Fruit fly (Drosophila melanogaster) whole organism, pupa: ENCODE data around the gene kuz.

ENCODE experiments used
- CG10348 ChIP-seq: fragments of 200-800 bp; sonication (Bioruptor generic); IDR thresholded peaks from 2 replicates; pipeline ENCODE4 v1.3.6; 2022; ENCODE audit warnings: missing biosample characterization, missing genetic modification characterization
- CG12605 ChIP-seq: fragments of 200-800 bp; sonication (Bioruptor generic); IDR thresholded peaks from 2 replicates; pipeline ENCODE4 v1.3.6; 2022; ENCODE audit warnings: missing biosample characterization, missing genetic modification characterization
- CG13204 ChIP-seq: fragments of 200-800 bp; sonication (Bioruptor generic); optimal IDR thresholded peaks from 2 replicates; lab custom pipeline; 2018; ENCODE audit warnings: missing biosample characterization, mild to moderate bottlenecking, missing genetic modification characterization, moderate library complexity
- CG14655 ChIP-seq: fragments of 200-800 bp; sonication (Bioruptor generic); optimal IDR thresholded peaks from 3 replicates; lab custom pipeline; 2017; ENCODE audit warnings: mild to moderate bottlenecking, missing biosample characterization, missing genetic modification reagents, missing genetic modification characterization
- CG15710 ChIP-seq: fragments of 200-800 bp; sonication (Bioruptor generic); optimal IDR thresholded peaks from 2 replicates; lab custom pipeline; 2018; ENCODE audit warnings: missing biosample characterization, mild to moderate bottlenecking, missing genetic modification characterization, moderate library complexity
- CG17806 ChIP-seq: fragments of 200-800 bp; sonication (Bioruptor generic); optimal IDR thresholded peaks from 2 replicates; lab custom pipeline; 2018; ENCODE audit warnings: missing biosample characterization, mild to moderate bottlenecking, missing genetic modification characterization, moderate library complexity
- CG32121 ChIP-seq: fragments of 200-800 bp; sonication (Bioruptor generic); IDR thresholded peaks from 2 replicates; pipeline ENCODE4 v1.3.6; 2022; ENCODE audit warnings: missing biosample characterization, missing genetic modification characterization
- CG34367 ChIP-seq: fragments of 200-800 bp; sonication (Bioruptor generic); optimal IDR thresholded peaks from 2 replicates; lab custom pipeline; 2018; ENCODE audit warnings: missing biosample characterization, mild to moderate bottlenecking, missing genetic modification characterization
- CG4496 ChIP-seq: fragments of 200-800 bp; sonication (Bioruptor generic); IDR thresholded peaks from 3 replicates; pipeline ENCODE4 v1.3.6; 2022; ENCODE audit warnings: missing biosample characterization, missing genetic modification characterization
- CG8159 ChIP-seq: fragments of 200-800 bp; sonication (Bioruptor generic); optimal IDR thresholded peaks from 3 replicates; lab custom pipeline; 2018; ENCODE audit warnings: missing biosample characterization, mild to moderate bottlenecking, missing genetic modification characterization, moderate library complexity
- CG8301 ChIP-seq: fragments of 200-800 bp; sonication (Bioruptor generic); optimal IDR thresholded peaks from 2 replicates; lab custom pipeline; 2018; ENCODE audit warnings: missing biosample characterization, mild to moderate bottlenecking, missing genetic modification characterization
- CG9948 ChIP-seq: fragments of 200-800 bp; sonication (Bioruptor generic); optimal IDR thresholded peaks from 2 replicates; lab custom pipeline; 2018; ENCODE audit warnings: missing biosample characterization, mild to moderate bottlenecking, missing genetic modification characterization, moderate library complexity
- D1 ChIP-seq: fragments of 200-800 bp; sonication (Bioruptor generic); optimal IDR thresholded peaks from 2 replicates; lab custom pipeline; 2018; ENCODE audit warnings: missing biosample characterization, mild to moderate bottlenecking, missing genetic modification characterization, moderate library complexity
- EcR ChIP-seq: fragments of 200-800 bp; sonication (Bioruptor generic); optimal IDR thresholded peaks from 3 replicates; lab custom pipeline; 2019; ENCODE audit warnings: missing biosample characterization, missing genetic modification characterization, mild to moderate bottlenecking, moderate library complexity, missing genetic modification reagents
- Ets98B ChIP-seq: fragments of 200-800 bp; sonication (Bioruptor generic); IDR thresholded peaks from 2 replicates; pipeline ENCODE4 v1.3.6; 2022; ENCODE audit warnings: missing biosample characterization, missing genetic modification characterization
- Pif1A ChIP-seq: fragments of 200-800 bp; sonication (Bioruptor generic); optimal IDR thresholded peaks from 3 replicates; lab custom pipeline; 2016; ENCODE audit warnings: missing biosample characterization, missing genetic modification characterization
- Pif1B ChIP-seq: fragments of 200-800 bp; sonication (Bioruptor generic); optimal IDR thresholded peaks from 3 replicates; lab custom pipeline; 2016; ENCODE audit warnings: missing biosample characterization, missing genetic modification characterization
- Snoo ChIP-seq: fragments of 200-800 bp; sonication (Bioruptor generic); optimal IDR thresholded peaks from 3 replicates; lab custom pipeline; 2017; ENCODE audit warnings: missing biosample characterization, mild to moderate bottlenecking, missing genetic modification characterization, inconsistent platforms
- fd96Ca ChIP-seq: fragments of 200-800 bp; sonication (Bioruptor generic); IDR thresholded peaks from 3 replicates; pipeline ENCODE4 v1.3.6; 2022; ENCODE audit warnings: missing biosample characterization, missing genetic modification characterization
- gl ChIP-seq: fragments of 200-800 bp; sonication (Bioruptor generic); optimal IDR thresholded peaks from 2 replicates; lab custom pipeline; 2018; ENCODE audit warnings: missing biosample characterization, mild to moderate bottlenecking, missing genetic modification characterization
- rn ChIP-seq: fragments of 200-800 bp; sonication (Bioruptor generic); IDR thresholded peaks from 2 replicates; pipeline ENCODE4 v1.3.6; 2022; ENCODE audit warnings: missing biosample characterization, missing genetic modification characterization

kuz gene

DNA sequence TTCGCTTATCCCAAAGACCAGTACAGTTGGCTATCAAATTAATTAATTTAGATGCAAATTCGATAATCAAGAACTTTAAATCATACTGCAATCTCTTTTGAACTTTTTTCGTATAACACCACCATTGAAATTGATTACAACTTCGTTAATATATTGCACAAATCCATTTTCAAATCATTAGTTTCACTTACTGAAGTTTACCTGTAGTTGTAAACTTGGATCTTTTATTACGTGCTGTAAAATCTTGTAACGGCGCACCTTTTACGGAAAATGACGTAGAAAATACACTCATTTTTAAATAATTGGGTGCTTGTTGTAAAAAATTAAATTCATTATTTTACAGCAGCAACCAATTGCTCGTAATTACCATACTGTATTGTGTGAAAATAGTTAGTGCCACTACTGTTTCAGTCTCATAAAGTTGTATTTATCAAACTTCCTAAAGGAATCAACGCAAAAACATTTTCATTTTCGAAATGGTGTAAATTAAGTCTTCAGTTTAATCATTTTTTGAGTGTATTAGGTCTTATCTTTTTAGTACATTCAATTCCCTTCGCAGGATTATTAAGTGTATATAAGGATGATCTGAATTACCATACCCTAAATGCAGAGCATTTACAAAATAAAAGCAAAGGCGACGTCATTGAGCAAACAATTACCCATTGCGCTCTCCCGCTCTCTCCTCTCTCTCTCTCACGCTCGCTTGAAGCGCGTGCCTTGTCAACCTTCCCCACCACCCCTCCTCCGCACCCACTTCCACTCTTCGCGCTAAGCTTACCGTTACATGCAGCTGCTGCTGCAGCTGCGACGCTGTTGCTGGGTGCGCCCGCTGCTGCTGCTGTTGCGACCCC is 37.5 kb upstream of the kuz start:
- TF ChIP-seq CG17806 (tag; lab: Kevin White, UChicago) (no peak), EcR (GFP tag; lab: Kevin White, UChicago) (no peak), CG32121 (GFP tag; lab: Robert Waterston, UW) (peak; percentile 39; the same call in 1 of the 2 replicates), Snoo (tag; lab: Kevin White, UChicago) (no peak), fd96Ca (GFP tag; lab: Robert Waterston, UW) (peak; percentile 8; the same call in 1 of the 3 replicates), CG12605 (GFP tag; lab: Robert Waterston, UW) (peak; percentile 48; the same call in 1 of the 2 replicates), Pif1A (GFP tag; lab: Kevin White, UChicago) (peak; percentile 20), Pif1B (GFP tag; lab: Kevin White, UChicago) (peak; percentile 1), CG9948 (tag; lab: Kevin White, UChicago) (no peak), CG13204 (GFP tag; lab: Kevin White, UChicago) (no peak), Ets98B (GFP tag; lab: Robert Waterston, UW) (peak; percentile 55), CG10348 (no peak), CG8159 (peak; percentile 24), rn (GFP tag; lab: Robert Waterston, UW) (no peak), D1 (tag; lab: Kevin White, UChicago) (peak; percentile 14), CG8301 (tag; lab: Kevin White, UChicago) (no peak), CG4496 (peak; percentile 63), CG34367 (tag; lab: Kevin White, UChicago) (peak; percentile 8), CG14655 (GFP tag; lab: Kevin White, UChicago) (peak; percentile 27), gl (tag; lab: Kevin White, UChicago) (no peak), CG15710 (tag; lab: Kevin White, UChicago) (peak; percentile 25)
- TF ChIP-seq, all 21 proteins: peak for 12

DNA sequence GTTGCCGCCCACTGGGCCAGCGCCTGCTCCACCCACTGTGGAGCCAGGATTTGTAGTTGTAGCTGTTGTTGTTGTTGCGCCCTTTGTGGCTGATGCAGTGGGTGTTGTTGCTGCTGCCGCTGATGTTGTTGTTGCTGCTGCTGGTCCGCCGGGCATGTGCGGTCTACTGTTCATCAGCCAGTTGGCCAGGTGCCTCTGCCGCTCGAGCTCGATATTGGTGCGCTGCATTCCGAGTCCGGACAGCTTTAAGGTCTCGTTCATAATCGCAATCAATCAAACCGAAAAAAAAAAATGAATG is 37.0 kb upstream of the kuz start:
- TF ChIP-seq CG13204 (GFP tag; lab: Kevin White, UChicago) (peak; percentile 97), Pif1B (GFP tag; lab: Kevin White, UChicago) (no peak), CG34367 (tag; lab: Kevin White, UChicago) (no peak)
- TF ChIP-seq, all 21 proteins: peak for 1

DNA sequence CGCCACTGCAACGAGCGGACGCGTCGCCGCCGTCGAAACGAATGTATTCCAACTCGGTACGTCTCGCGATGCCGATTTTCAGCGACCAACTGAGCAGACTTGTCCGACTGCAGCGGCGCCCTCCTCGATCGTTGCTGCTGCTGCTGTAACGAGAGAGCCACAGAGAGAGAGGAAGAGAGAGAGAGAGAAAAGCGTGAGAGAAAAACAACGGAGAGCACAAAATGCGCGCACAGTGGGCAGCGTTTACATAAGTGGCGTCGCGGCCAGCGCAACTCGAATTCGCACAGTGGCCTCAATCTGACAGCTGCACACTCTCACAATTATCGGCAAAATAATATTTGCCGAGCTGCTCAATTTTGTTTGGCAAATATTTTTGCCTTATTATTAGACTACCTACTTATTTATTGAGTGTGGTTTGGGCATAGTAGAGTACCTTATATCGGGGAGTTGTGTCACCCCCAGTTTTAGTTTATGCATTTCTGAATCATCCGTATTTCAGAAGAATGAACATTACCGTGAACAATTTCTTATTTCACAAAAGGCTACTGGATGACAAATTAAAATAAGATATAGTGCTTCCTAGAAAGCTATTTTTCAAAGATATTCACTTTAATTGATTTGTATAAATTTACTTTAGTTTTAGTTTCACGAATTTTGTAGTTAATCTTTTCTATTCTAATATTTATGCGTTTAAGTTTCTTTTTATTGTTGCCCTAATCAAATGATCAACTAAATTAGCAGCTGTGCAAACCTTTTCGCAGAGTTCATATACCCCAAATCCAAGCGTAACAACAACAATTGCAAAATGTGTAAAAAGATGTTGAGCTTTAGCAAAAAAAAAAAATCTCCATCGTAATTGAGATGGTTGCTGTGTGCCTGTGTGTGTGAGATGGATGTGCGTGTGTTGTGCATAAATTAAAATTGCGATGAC is 36.3 kb upstream of the kuz start:
- TF ChIP-seq CG32121 (GFP tag; lab: Robert Waterston, UW) (no peak; the same call in 1 of the 2 replicates), CG8159 (peak; percentile 51), Pif1B (GFP tag; lab: Kevin White, UChicago) (peak; percentile 50), CG13204 (GFP tag; lab: Kevin White, UChicago) (peak; percentile 85), CG14655 (GFP tag; lab: Kevin White, UChicago) (peak; percentile 70), CG8301 (tag; lab: Kevin White, UChicago) (peak; percentile 42), fd96Ca (GFP tag; lab: Robert Waterston, UW) (peak; percentile 68; the same call in 2 of the 3 replicates), CG17806 (tag; lab: Kevin White, UChicago) (peak; percentile 29), CG34367 (tag; lab: Kevin White, UChicago) (no peak), CG4496 (peak; percentile 62), CG12605 (GFP tag; lab: Robert Waterston, UW) (peak; percentile 77), Ets98B (GFP tag; lab: Robert Waterston, UW) (peak; percentile 79), rn (GFP tag; lab: Robert Waterston, UW) (no peak), CG15710 (tag; lab: Kevin White, UChicago) (peak; percentile 37), gl (tag; lab: Kevin White, UChicago) (peak; percentile 20), Pif1A (GFP tag; lab: Kevin White, UChicago) (peak; percentile 19), Snoo (tag; lab: Kevin White, UChicago) (no peak), CG9948 (tag; lab: Kevin White, UChicago) (peak; percentile 15), D1 (tag; lab: Kevin White, UChicago) (peak; percentile 25), EcR (GFP tag; lab: Kevin White, UChicago) (no peak), CG10348 (no peak)

DNA sequence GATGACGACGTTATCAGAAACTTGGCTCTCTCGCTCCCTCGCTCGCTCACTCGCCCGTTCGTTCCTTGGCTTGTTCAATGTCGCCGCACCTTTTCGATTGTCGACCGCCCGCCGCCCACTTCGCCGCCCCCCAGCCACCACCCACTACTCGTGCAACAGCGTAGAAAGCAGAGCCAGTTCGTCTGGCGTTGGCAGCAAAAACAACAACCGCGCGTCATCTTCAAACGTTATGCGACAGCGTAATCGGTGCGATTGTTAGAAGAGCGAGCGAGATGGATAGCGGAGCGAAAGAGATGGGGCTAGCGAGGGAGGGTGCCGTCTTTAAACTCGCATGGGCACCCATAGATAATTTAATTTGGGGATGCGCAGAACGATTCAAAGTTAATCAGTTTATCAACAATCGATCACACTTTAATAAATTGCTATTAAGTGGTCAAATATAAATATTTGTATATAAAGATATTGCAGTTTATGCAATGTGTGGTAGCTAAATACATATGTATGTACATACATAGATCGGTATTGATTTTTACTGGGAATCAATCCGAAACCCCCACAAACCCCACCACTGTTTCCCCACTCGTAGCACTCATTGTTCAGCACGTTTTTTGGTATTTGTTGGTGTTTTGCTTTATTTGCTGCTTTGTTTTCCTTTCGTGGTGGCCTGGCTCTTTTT is 35.5 kb upstream of the kuz start:
- TF ChIP-seq CG13204 (GFP tag; lab: Kevin White, UChicago) (peak; percentile 83), CG17806 (tag; lab: Kevin White, UChicago) (no peak), fd96Ca (GFP tag; lab: Robert Waterston, UW) (peak; percentile 52; the same call in 2 of the 3 replicates), Pif1A (GFP tag; lab: Kevin White, UChicago) (no peak), CG9948 (tag; lab: Kevin White, UChicago) (no peak), CG12605 (GFP tag; lab: Robert Waterston, UW) (0 out of 2 replicates have a peak, but pooled peaks have one; percentile 13), CG8301 (tag; lab: Kevin White, UChicago) (peak; percentile 16), D1 (tag; lab: Kevin White, UChicago) (no peak), CG14655 (GFP tag; lab: Kevin White, UChicago) (peak; percentile 18), CG15710 (tag; lab: Kevin White, UChicago) (peak; percentile 39), rn (GFP tag; lab: Robert Waterston, UW) (no peak), Ets98B (GFP tag; lab: Robert Waterston, UW) (peak; percentile 7), CG4496 (peak; percentile 2; the same call in 1 of the 3 replicates), CG34367 (tag; lab: Kevin White, UChicago) (no peak), CG8159 (no peak), CG10348 (peak; percentile 53; the same call in 1 of the 2 replicates), EcR (GFP tag; lab: Kevin White, UChicago) (peak; percentile 86), gl (tag; lab: Kevin White, UChicago) (no peak), Snoo (tag; lab: Kevin White, UChicago) (peak; percentile 78), CG32121 (GFP tag; lab: Robert Waterston, UW) (peak; percentile 38), Pif1B (GFP tag; lab: Kevin White, UChicago) (no peak)
- TF ChIP-seq, all 21 proteins: peak for 12
